Fruit fly (Drosophila melanogaster): ENCODE results near the gene Gabat.

Gene Gabat

DNA sequence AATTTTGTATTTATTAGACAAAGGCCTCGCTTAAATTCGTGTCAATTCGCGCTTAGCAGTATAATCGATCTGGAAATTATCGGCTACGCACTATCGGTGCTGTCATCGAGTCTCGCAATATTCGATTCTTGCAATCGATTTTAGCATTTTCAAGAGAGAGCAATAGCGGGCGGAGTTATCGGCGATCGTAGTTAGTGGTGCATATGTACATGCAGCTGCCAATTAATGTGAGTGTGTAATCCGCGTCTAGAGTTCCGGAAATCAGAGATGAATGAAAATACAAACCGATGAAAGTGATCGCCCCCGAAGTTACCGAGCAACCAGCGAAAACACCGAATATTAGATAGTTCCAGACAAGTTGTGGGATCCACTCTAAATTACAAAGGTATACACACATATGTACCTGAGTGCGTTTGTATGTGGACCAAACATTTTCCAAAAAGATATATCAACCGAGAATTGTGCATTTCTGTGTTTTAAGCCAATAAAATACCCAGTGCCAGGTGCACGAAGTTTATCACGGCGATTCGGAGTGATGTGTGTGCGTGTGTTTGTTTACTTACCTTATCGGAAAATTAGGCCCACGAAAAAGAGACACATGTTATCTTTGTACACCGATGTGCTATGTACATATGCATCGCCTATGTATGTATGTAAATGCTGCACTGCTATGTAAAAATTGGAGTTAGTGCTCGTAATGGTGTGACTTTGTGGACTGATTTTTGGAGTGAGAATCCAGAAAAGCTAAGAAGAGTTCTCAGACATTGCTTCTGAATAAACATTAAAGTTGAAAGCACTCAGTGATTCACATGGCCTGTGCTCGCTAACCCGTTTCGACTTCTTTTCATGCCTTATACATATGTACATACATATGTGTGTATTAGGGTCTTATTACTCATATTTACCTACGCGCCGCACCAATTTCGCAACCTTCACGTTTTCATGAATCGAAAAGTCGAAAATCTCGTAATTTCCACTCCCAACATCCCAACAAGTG, 6.1 kb upstream of the Gabat start (continued):
- TF ChIP-seq CG7963 (GFP tag; IDR thresholded peaks at IDR 0.05; ENCODE audit: partially characterized antibody), result peak; percentile 100
- TF ChIP-seq CG5180 (GFP tag; optimal IDR thresholded peaks at IDR 0.05), result peak; percentile 29
- TF ChIP-seq hb (GFP tag; IDR thresholded peaks at IDR 0.05; ENCODE audit: partially characterized antibody), result peak; percentile 99
- peak; percentile 66 for TF ChIP-seq pzg (GFP tag; optimal IDR thresholded peaks at IDR 0.05)
- peak; percentile 85 for TF ChIP-seq cg (GFP tag; optimal IDR thresholded peaks at IDR 0.05)
- TF ChIP-seq CG34224 (GFP tag; IDR thresholded peaks at IDR 0.05; ENCODE audit: partially characterized antibody), result peak; percentile 96
- no peak for TF ChIP-seq Oaz (GFP tag; IDR thresholded peaks at IDR 0.05)
- no peak for TF ChIP-seq wdn (GFP tag; IDR thresholded peaks at IDR 0.05)
- TF ChIP-seq run (tag; optimal IDR thresholded peaks at IDR 0.05), result no peak
- TF ChIP-seq Pdp1 (GFP tag; optimal IDR thresholded peaks at IDR 0.05), result peak in 1 of 2 experiments; percentile 42
- TF ChIP-seq CG11398 (GFP tag; optimal IDR thresholded peaks at IDR 0.05), result no peak
- peak; percentile 92 for TF ChIP-seq sna (GFP tag; IDR thresholded peaks at IDR 0.05; ENCODE audit: partially characterized antibody)
- TF ChIP-seq zen2 (GFP tag; IDR thresholded peaks at IDR 0.05; ENCODE audit: partially characterized antibody), result peak; percentile 97
- TF ChIP-seq D (optimal IDR thresholded peaks at IDR 0.05), result peak; percentile 55
- no peak for TF ChIP-seq D (GFP tag; optimal IDR thresholded peaks at IDR 0.05)
- TF ChIP-seq CG15479 (GFP tag; optimal IDR thresholded peaks at IDR 0.05), result peak; percentile 84
- peak; percentile 61; the same call in 1 of the 2 replicates for TF ChIP-seq CG42726 (GFP tag; IDR thresholded peaks at IDR 0.05; ENCODE audit: partially characterized antibody)
- TF ChIP-seq Opbp (GFP tag; IDR thresholded peaks at IDR 0.05; ENCODE audit: partially characterized antibody), result peak; percentile 98; the same call in 2 of the 3 replicates
- TF ChIP-seq amos (GFP tag; IDR thresholded peaks at IDR 0.05; ENCODE audit: partially characterized antibody), result peak; percentile 89
- peak; percentile 17; the same call in 1 of the 2 replicates for TF ChIP-seq onecut (GFP tag; IDR thresholded peaks at IDR 0.05)
- TF ChIP-seq CG17361 (GFP tag; IDR thresholded peaks at IDR 0.05), result no peak
- peak; percentile 10 for TF ChIP-seq CG10267 (tag; optimal IDR thresholded peaks at IDR 0.05)
- peak; percentile 90 for TF ChIP-seq Scr (GFP tag; IDR thresholded peaks at IDR 0.05; ENCODE audit: partially characterized antibody)
- peak; percentile 18 for TF ChIP-seq CG11723 (GFP tag; optimal IDR thresholded peaks at IDR 0.05)
- TF ChIP-seq kah (GFP tag; optimal IDR thresholded peaks at IDR 0.05), result peak; percentile 16
- TF ChIP-seq vnd (GFP tag; IDR thresholded peaks at IDR 0.05; ENCODE audit: partially characterized antibody), result peak; percentile 96
- no peak for TF ChIP-seq CG11093 (GFP tag; IDR thresholded peaks at IDR 0.05)
- TF ChIP-seq gfzf (GFP tag; optimal IDR thresholded peaks at IDR 0.05), result peak; percentile 17
- TF ChIP-seq mld (GFP tag; IDR thresholded peaks at IDR 0.05; ENCODE audit: partially characterized antibody), result peak; percentile 99
- peak; percentile 61 for TF ChIP-seq CG7987 (GFP tag; optimal IDR thresholded peaks at IDR 0.05)
- TF ChIP-seq CG17186 (GFP tag; optimal IDR thresholded peaks at IDR 0.05), result peak; percentile 73
- peak; percentile 59 for TF ChIP-seq trem (tag; optimal IDR thresholded peaks at IDR 0.05)
- peak; percentile 75 for TF ChIP-seq Sry-δ (GFP tag; optimal IDR thresholded peaks at IDR 0.05)
- peak; percentile 52 for TF ChIP-seq fd64A (GFP tag; optimal IDR thresholded peaks at IDR 0.05)
- TF ChIP-seq CG17829 (tag; optimal IDR thresholded peaks at IDR 0.05), result peak; percentile 26
- TF ChIP-seq Dref (GFP tag; IDR thresholded peaks at IDR 0.05), result peak; percentile 96
- peak; percentile 100 for TF ChIP-seq HLH4C (GFP tag; IDR thresholded peaks at IDR 0.05; ENCODE audit: partially characterized antibody)
- peak; percentile 53; the same call in 1 of the 3 replicates for TF ChIP-seq z (GFP tag; IDR thresholded peaks at IDR 0.05)
- no peak for TF ChIP-seq Fer3 (tag; optimal IDR thresholded peaks at IDR 0.05)
- TF ChIP-seq exex (tag; optimal IDR thresholded peaks at IDR 0.05), result no peak
- peak; percentile 74; the same call in 2 of the 3 replicates for TF ChIP-seq knrl (GFP tag; IDR thresholded peaks at IDR 0.05; ENCODE audit: partially characterized antibody)
- TF ChIP-seq bowl (GFP tag; IDR thresholded peaks at IDR 0.05), result no peak
- TF ChIP-seq CG17568 (GFP tag; optimal IDR thresholded peaks at IDR 0.05), result peak; percentile 36
- TF ChIP-seq CG15514 (GFP tag; optimal IDR thresholded peaks at IDR 0.05), result peak; percentile 29
- TF ChIP-seq CG11456 (GFP tag; IDR thresholded peaks at IDR 0.05), result no peak
